Fruit fly (Drosophila melanogaster) whole organism, prepupa: ENCODE results near the gene rn.

ENCODE experiments used
- CG10631 ChIP-seq: fragments of 200-800 bp; sonication (Bioruptor generic); optimal IDR thresholded peaks from 2 replicates; lab custom pipeline; 2016; ENCODE audit warnings: missing biosample characterization, missing genetic modification characterization
- CG10669 ChIP-seq: fragments of 200-800 bp; sonication (Bioruptor generic); optimal IDR thresholded peaks from 3 replicates; lab custom pipeline; 2018; ENCODE audit warnings: missing biosample characterization, mild to moderate bottlenecking, missing genetic modification characterization, moderate library complexity
- CG11294 ChIP-seq: fragments of 200-800 bp; sonication (Bioruptor generic); IDR thresholded peaks from 2 replicates; pipeline ENCODE4 v1.3.6; 2022; ENCODE audit warnings: missing biosample characterization, missing genetic modification characterization
- CG11762 ChIP-seq: fragments of 200-800 bp; sonication (Bioruptor generic); optimal IDR thresholded peaks from 3 replicates; lab custom pipeline; 2016; ENCODE audit warnings: missing biosample characterization, missing genetic modification characterization; ENCODE audit not compliant: insufficient read depth
- CG11902 ChIP-seq: fragments of 200-800 bp; sonication (Bioruptor generic); optimal IDR thresholded peaks from 3 replicates; lab custom pipeline; 2016; ENCODE audit warnings: missing biosample characterization, missing genetic modification characterization
- CG15336 ChIP-seq: fragments of 200-800 bp; sonication (Bioruptor generic); IDR thresholded peaks from 2 replicates; pipeline ENCODE4 v1.3.6; 2022; ENCODE audit warnings: missing biosample characterization, missing genetic modification characterization
- CG1621 ChIP-seq: fragments of 200-800 bp; sonication (Bioruptor generic); optimal IDR thresholded peaks from 3 replicates; lab custom pipeline; 2018; ENCODE audit warnings: missing biosample characterization, mild to moderate bottlenecking, missing genetic modification characterization
- CG16779 ChIP-seq: fragments of 200-800 bp; sonication (Bioruptor generic); optimal IDR thresholded peaks from 3 replicates; lab custom pipeline; 2017; ENCODE audit warnings: missing biosample characterization, mild to moderate bottlenecking, missing genetic modification characterization
- CG3032 ChIP-seq: fragments of 200-800 bp; optimal IDR thresholded peaks from 2 replicates; lab custom pipeline; 2019; ENCODE audit warnings: missing biosample characterization, mild to moderate bottlenecking, missing genetic modification characterization, moderate library complexity
- CG31627 ChIP-seq: fragments of 200-800 bp; sonication (Bioruptor generic); optimal IDR thresholded peaks from 3 replicates; lab custom pipeline; 2016; ENCODE audit warnings: missing biosample characterization, missing genetic modification characterization
- CG32006 ChIP-seq: fragments of 200-800 bp; sonication (Bioruptor generic); optimal IDR thresholded peaks from 3 replicates; lab custom pipeline; 2017; ENCODE audit warnings: missing biosample characterization, mild to moderate bottlenecking, missing genetic modification characterization
- CG34406 ChIP-seq: fragments of 200-800 bp; sonication (Bioruptor generic); optimal IDR thresholded peaks from 3 replicates; lab custom pipeline; 2016; ENCODE audit warnings: missing biosample characterization, missing genetic modification characterization
- CG3919 ChIP-seq: fragments of 200-800 bp; sonication (Bioruptor generic); optimal IDR thresholded peaks from 3 replicates; lab custom pipeline; 2016; ENCODE audit warnings: missing biosample characterization, missing genetic modification characterization
- CG4318 ChIP-seq: fragments of 200-800 bp; sonication (Bioruptor generic); optimal IDR thresholded peaks from 3 replicates; lab custom pipeline; 2017; ENCODE audit warnings: missing biosample characterization, mild to moderate bottlenecking, missing genetic modification characterization
- CG6163 ChIP-seq: fragments of 200-800 bp; sonication (Bioruptor generic); IDR thresholded peaks from 3 replicates; pipeline ENCODE4 v1.3.6; 2022; ENCODE audit warnings: missing biosample characterization, missing genetic modification characterization
- CG6808 ChIP-seq: fragments of 200-800 bp; sonication (Bioruptor generic); optimal IDR thresholded peaks from 3 replicates; lab custom pipeline; 2017; ENCODE audit warnings: missing biosample characterization, missing genetic modification characterization, mild to moderate bottlenecking, moderate library complexity, missing genetic modification reagents
- CG7368 ChIP-seq: fragments of 200-800 bp; sonication (Bioruptor generic); optimal IDR thresholded peaks from 3 replicates; lab custom pipeline; 2016; ENCODE audit warnings: missing biosample characterization, missing genetic modification characterization
- CG8119 ChIP-seq: fragments of 200-800 bp; sonication (Bioruptor generic); IDR thresholded peaks from 3 replicates; pipeline ENCODE4 v1.3.6; 2022; ENCODE audit warnings: missing biosample characterization, missing genetic modification characterization
- CG8319 ChIP-seq: fragments of 200-800 bp; sonication (Bioruptor generic); optimal IDR thresholded peaks from 3 replicates; lab custom pipeline; 2016; ENCODE audit warnings: missing biosample characterization, missing genetic modification characterization
- CG9139 ChIP-seq: fragments of 200-800 bp; sonication (Bioruptor generic); optimal IDR thresholded peaks from 3 replicates; lab custom pipeline; 2017; ENCODE audit warnings: missing biosample characterization, mild to moderate bottlenecking, missing genetic modification characterization
- Eip75B ChIP-seq: fragments of 200-800 bp; sonication (Bioruptor generic); optimal IDR thresholded peaks from 3 replicates; lab custom pipeline; 2016; ENCODE audit warnings: missing biosample characterization, missing genetic modification characterization
- Eip78C ChIP-seq: fragments of 200-800 bp; sonication (Bioruptor generic); peaks from one replicate; lab custom pipeline; 2016; ENCODE audit warnings: missing biosample characterization, missing genetic modification characterization
- Ets21C ChIP-seq: fragments of 200-800 bp; sonication (Bioruptor generic); optimal IDR thresholded peaks from 3 replicates; lab custom pipeline; 2016; ENCODE audit warnings: missing biosample characterization, missing genetic modification characterization
- Ets96B ChIP-seq: fragments of 200-800 bp; optimal IDR thresholded peaks from 2 replicates; lab custom pipeline; 2019; ENCODE audit warnings: missing biosample characterization, mild to moderate bottlenecking, missing genetic modification characterization, moderate library complexity
- Gug ChIP-seq: fragments of 200-800 bp; sonication (Bioruptor generic); IDR thresholded peaks from 2 replicates; pipeline ENCODE4 v1.3.6; 2022; ENCODE audit warnings: missing biosample characterization, missing genetic modification characterization
- Hr38 ChIP-seq: sonication (Bioruptor generic); optimal IDR thresholded peaks from 2 replicates; lab custom pipeline; 2016; ENCODE audit warnings: missing biosample characterization, missing genetic modification characterization
- Hr39 ChIP-seq: fragments of 200-800 bp; sonication (Bioruptor generic); optimal IDR thresholded peaks from 2 replicates; lab custom pipeline; 2016; ENCODE audit warnings: missing biosample characterization, missing genetic modification characterization
- Hr4 ChIP-seq: fragments of 200-800 bp; sonication (Bioruptor generic); optimal IDR thresholded peaks from 3 replicates; lab custom pipeline; 2016; ENCODE audit warnings: missing biosample characterization, missing genetic modification characterization
- Lpt ChIP-seq: fragments of 200-800 bp; sonication (Bioruptor generic); optimal IDR thresholded peaks from 3 replicates; lab custom pipeline; 2016; ENCODE audit warnings: missing biosample characterization, missing genetic modification characterization
- Met ChIP-seq: fragments of 200-800 bp; sonication (Bioruptor generic); optimal IDR thresholded peaks from 3 replicates; lab custom pipeline; 2016; ENCODE audit warnings: missing biosample characterization, missing genetic modification characterization
- Smox ChIP-seq: fragments of 200-800 bp; sonication (Bioruptor generic); optimal IDR thresholded peaks from 3 replicates; lab custom pipeline; 2016; ENCODE audit warnings: missing biosample characterization, missing genetic modification characterization
- Sox102F ChIP-seq: fragments of 200-800 bp; sonication (Bioruptor generic); optimal IDR thresholded peaks from 2 replicates; lab custom pipeline; 2016; ENCODE audit warnings: missing biosample characterization, mild to moderate bottlenecking, missing genetic modification characterization
- Sox14 ChIP-seq: fragments of 200-800 bp; sonication (Bioruptor generic); optimal IDR thresholded peaks from 3 replicates; lab custom pipeline; 2016; ENCODE audit warnings: missing biosample characterization, missing genetic modification characterization
- Sox15 ChIP-seq: fragments of 200-800 bp; sonication (Bioruptor generic); optimal IDR thresholded peaks from 3 replicates; lab custom pipeline; 2016; ENCODE audit warnings: missing biosample characterization, missing genetic modification characterization
- achi ChIP-seq: fragments of 200-800 bp; sonication (Bioruptor generic); optimal IDR thresholded peaks from 3 replicates; lab custom pipeline; 2016; ENCODE audit warnings: missing biosample characterization, missing genetic modification characterization
- acj6 ChIP-seq: fragments of 200-800 bp; sonication (Bioruptor generic); optimal IDR thresholded peaks from 3 replicates; lab custom pipeline; 2016; ENCODE audit warnings: missing biosample characterization, missing genetic modification characterization
- cyc ChIP-seq: fragments of 200-800 bp; sonication (Bioruptor generic); optimal IDR thresholded peaks from 3 replicates; lab custom pipeline; 2016; ENCODE audit warnings: missing biosample characterization, missing genetic modification characterization
- dac ChIP-seq: fragments of 200-800 bp; sonication (Bioruptor generic); optimal IDR thresholded peaks from 2 replicates; lab custom pipeline; 2017; ENCODE audit warnings: missing biosample characterization, mild to moderate bottlenecking, missing genetic modification characterization
- dsx ChIP-seq: fragments of 200-800 bp; optimal IDR thresholded peaks from 3 replicates; lab custom pipeline; 2019; ENCODE audit warnings: missing biosample characterization, mild to moderate bottlenecking, missing genetic modification characterization, moderate library complexity; ENCODE audit not compliant: poor library complexity, severe bottlenecking
- eg ChIP-seq: fragments of 200-800 bp; sonication (Bioruptor generic); IDR thresholded peaks from 3 replicates; pipeline ENCODE4 v1.3.6; 2022; ENCODE audit warnings: missing biosample characterization, missing genetic modification characterization
- esn ChIP-seq: fragments of 200-800 bp; sonication (Bioruptor generic); optimal IDR thresholded peaks from 2 replicates; lab custom pipeline; 2016; ENCODE audit warnings: missing biosample characterization, mild to moderate bottlenecking, missing genetic modification characterization, moderate library complexity
- fd59A ChIP-seq: fragments of 200-800 bp; sonication (Bioruptor generic); optimal IDR thresholded peaks from 2 replicates; lab custom pipeline; 2017; ENCODE audit warnings: missing biosample characterization, mild to moderate bottlenecking, missing genetic modification characterization, missing genetic modification reagents
- fd85E ChIP-seq: fragments of 200-800 bp; sonication (Bioruptor generic); optimal IDR thresholded peaks from 3 replicates; lab custom pipeline; 2016; ENCODE audit warnings: missing biosample characterization, missing genetic modification characterization
- fkh ChIP-seq: fragments of 200-800 bp; sonication (Bioruptor generic); optimal IDR thresholded peaks from 3 replicates; lab custom pipeline; 2017; ENCODE audit warnings: missing biosample characterization, mild to moderate bottlenecking, missing genetic modification characterization, moderate library complexity
- net ChIP-seq: fragments of 200-800 bp; sonication (Bioruptor generic); optimal IDR thresholded peaks from 3 replicates; lab custom pipeline; 2016; ENCODE audit warnings: missing biosample characterization, missing genetic modification characterization
- spab ChIP-seq: fragments of 200-800 bp; sonication (Bioruptor generic); optimal IDR thresholded peaks from 2 replicates; lab custom pipeline; 2017; ENCODE audit warnings: missing biosample characterization, mild to moderate bottlenecking, missing genetic modification characterization, missing genetic modification reagents
- ss ChIP-seq, 2 experiments: fragments of 200-800 bp; sonication (Bioruptor generic); optimal IDR thresholded peaks; 2 replicates in 1 of 2; 3 replicates in 1 of 2; lab custom pipeline; 2017 to 2018; ENCODE audit warnings: mild to moderate bottlenecking in 2 of 2, missing biosample characterization in 2 of 2, missing genetic modification characterization in 2 of 2, moderate library complexity in 1 of 2
- topi ChIP-seq: fragments of 200-800 bp; sonication (Bioruptor generic); optimal IDR thresholded peaks from 3 replicates; lab custom pipeline; 2016; ENCODE audit warnings: missing biosample characterization, missing genetic modification characterization
- vri ChIP-seq: fragments of 200-800 bp; sonication (Bioruptor generic); optimal IDR thresholded peaks from 3 replicates; lab custom pipeline; 2016; ENCODE audit warnings: missing biosample characterization, mild to moderate bottlenecking, missing genetic modification characterization

The rn gene

dm6 chr3R:7330695-7331094, 21.3 kb upstream of the rn start (continued):
- TF ChIP-seq Gug (GFP tag; lab: Robert Waterston, UW) (peak; percentile 53; the same call in 1 of the 2 replicates), CG9139 (no peak), CG16779 (tag; lab: Kevin White, UChicago) (no peak), Lpt (GFP tag; lab: Kevin White, UChicago) (no peak), fd85E (GFP tag; lab: Kevin White, UChicago) (no peak), CG6808 (no peak), CG6163 (GFP tag; lab: Robert Waterston, UW) (0 out of 3 replicates have a peak, but pooled peaks have one; percentile 18), Hr39 (no peak), CG7368 (GFP tag; lab: Kevin White, UChicago) (no peak), fkh (GFP tag; lab: Kevin White, UChicago) (no peak), Eip75B (GFP tag; lab: Kevin White, UChicago) (no peak), CG1621 (tag; lab: Kevin White, UChicago) (no peak), Ets96B (tag; lab: Kevin White, UChicago) (no peak), spab (no peak), CG11762 (GFP tag; lab: Kevin White, UChicago) (no peak), CG3032 (no peak), Smox (no peak), acj6 (no peak)

- peak; percentile 9 for TF ChIP-seq CG4318 (GFP tag; lab: Kevin White, UChicago)
- no peak for TF ChIP-seq Hr4 (GFP tag; lab: Kevin White, UChicago)
- TF ChIP-seq CG6808, result peak; percentile 35
- peak; percentile 39 for TF ChIP-seq CG10631
- TF ChIP-seq achi (GFP tag; lab: Kevin White, UChicago), result peak; percentile 32
- no peak for TF ChIP-seq CG9139
- TF ChIP-seq Eip78C (GFP tag; lab: Kevin White, UChicago), result peak; percentile 86
- TF ChIP-seq net (GFP tag; lab: Kevin White, UChicago), result no peak
- no peak for TF ChIP-seq Eip75B (GFP tag; lab: Kevin White, UChicago)
- no peak for TF ChIP-seq CG11294 (GFP tag; lab: Robert Waterston, UW)
- TF ChIP-seq Ets96B (tag; lab: Kevin White, UChicago), result peak; percentile 27
- peak; percentile 0 for TF ChIP-seq Sox14 (GFP tag; lab: Kevin White, UChicago)
- TF ChIP-seq CG8119 (GFP tag; lab: Robert Waterston, UW), result no peak
- TF ChIP-seq acj6, result peak; percentile 36
- no peak for TF ChIP-seq fd59A (GFP tag; lab: Kevin White, UChicago)
- TF ChIP-seq Smox, result peak; percentile 45
- peak; percentile 66 for TF ChIP-seq esn (GFP tag; lab: Kevin White, UChicago)
- TF ChIP-seq CG10669 (GFP tag; lab: Kevin White, UChicago), result peak; percentile 13
- TF ChIP-seq Met (GFP tag; lab: Kevin White, UChicago), result peak; percentile 64
- TF ChIP-seq CG7368 (GFP tag; lab: Kevin White, UChicago), result no peak
- TF ChIP-seq spab, result peak; percentile 22
- peak; percentile 21 for TF ChIP-seq vri (GFP tag; lab: Kevin White, UChicago)
- TF ChIP-seq Sox102F, result no peak
- TF ChIP-seq Sox15, result no peak
- peak; percentile 58 for TF ChIP-seq CG32006 (GFP tag; lab: Kevin White, UChicago)
- TF ChIP-seq cyc (GFP tag; lab: Kevin White, UChicago), result peak; percentile 26
- no peak for TF ChIP-seq ss (GFP tag; optimal IDR thresholded peaks at IDR 0.05; lab: Kevin White, UChicago)
- TF ChIP-seq CG3919 (GFP tag; lab: Kevin White, UChicago), result peak; percentile 28
- TF ChIP-seq Lpt (GFP tag; lab: Kevin White, UChicago), result peak; percentile 13
- TF ChIP-seq CG15336, result no peak
- no peak for TF ChIP-seq CG1621 (tag; lab: Kevin White, UChicago)
- peak; percentile 45 for TF ChIP-seq topi (GFP tag; lab: Kevin White, UChicago)
- no peak for TF ChIP-seq eg
- TF ChIP-seq Gug (GFP tag; lab: Robert Waterston, UW), result no peak
- TF ChIP-seq fkh (GFP tag; lab: Kevin White, UChicago), result no peak
- TF ChIP-seq CG31627 (GFP tag; lab: Kevin White, UChicago), result peak; percentile 31
- no peak for TF ChIP-seq dsx (GFP tag; lab: Kevin White, UChicago)
- TF ChIP-seq CG11902, result peak; percentile 23
- TF ChIP-seq fd85E (GFP tag; lab: Kevin White, UChicago), result no peak
- no peak for TF ChIP-seq Ets21C
- no peak for TF ChIP-seq dac
- TF ChIP-seq Hr38 (GFP tag; lab: Kevin White, UChicago), result no peak
- TF ChIP-seq CG8319 (GFP tag; lab: Kevin White, UChicago), result no peak
- peak; percentile 5 for TF ChIP-seq CG34406 (GFP tag; lab: Kevin White, UChicago)
- TF ChIP-seq Hr39, result peak; percentile 45
Measured at dm6 chr3R:7326200-7326599, 16.8 kb upstream of the rn start.
